Worm (Caenorhabditis elegans): ENCODE data around the gene Y32B12C.1.

DNA sequence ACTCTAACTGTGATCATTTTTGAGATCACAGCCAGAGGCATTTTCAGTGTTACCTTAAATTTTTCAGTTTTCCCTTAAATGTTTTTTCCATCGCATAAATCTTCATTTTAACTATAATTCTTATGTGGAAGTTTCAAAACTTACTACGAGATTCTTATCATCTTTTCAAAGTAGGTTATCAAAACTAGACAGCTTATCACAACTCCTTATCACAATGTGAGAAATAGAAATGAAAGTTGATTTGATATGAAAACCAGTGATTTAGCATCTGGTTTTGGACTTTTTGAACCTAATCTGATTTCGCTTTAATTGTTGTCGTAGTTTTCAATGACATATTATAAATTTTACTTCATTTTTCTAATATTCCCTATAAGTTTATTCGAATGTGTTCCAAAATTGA is 29.5 kb downstream of the Y32B12C.1 start, which contains the start of gene mltn-11:
- TF ChIP-seq mls-2 (tag; optimal IDR thresholded peaks at IDR 0.05) (no peak), nhr-237 (tag; optimal IDR thresholded peaks at IDR 0.05) (no peak), pha-4 (tag; optimal IDR thresholded peaks at IDR 0.05) (no peak), elt-3 (tag; optimal IDR thresholded peaks at IDR 0.05) (no peak), bed-3 (GFP tag; optimal IDR thresholded peaks at IDR 0.05) (no peak), hlh-1 (tag; optimal IDR thresholded peaks at IDR 0.05) (no peak), unc-39 (tag; optimal IDR thresholded peaks at IDR 0.05) (no peak), unc-62 (GFP tag; optimal IDR thresholded peaks at IDR 0.05) (no peak), blmp-1 (tag; optimal IDR thresholded peaks at IDR 0.05) (no peak), lin-32 (GFP tag; optimal IDR thresholded peaks at IDR 0.05) (no peak), lsy-2 (tag; optimal IDR thresholded peaks at IDR 0.05) (no peak), nhr-12 (tag; optimal IDR thresholded peaks at IDR 0.05) (no peak), snpc-4 (tag; optimal IDR thresholded peaks at IDR 0.05) (no peak), mep-1 (tag; optimal IDR thresholded peaks at IDR 0.05) (no peak)
